Fruit fly (Drosophila melanogaster): ENCODE measurements around the gene CG32645.

DNA sequence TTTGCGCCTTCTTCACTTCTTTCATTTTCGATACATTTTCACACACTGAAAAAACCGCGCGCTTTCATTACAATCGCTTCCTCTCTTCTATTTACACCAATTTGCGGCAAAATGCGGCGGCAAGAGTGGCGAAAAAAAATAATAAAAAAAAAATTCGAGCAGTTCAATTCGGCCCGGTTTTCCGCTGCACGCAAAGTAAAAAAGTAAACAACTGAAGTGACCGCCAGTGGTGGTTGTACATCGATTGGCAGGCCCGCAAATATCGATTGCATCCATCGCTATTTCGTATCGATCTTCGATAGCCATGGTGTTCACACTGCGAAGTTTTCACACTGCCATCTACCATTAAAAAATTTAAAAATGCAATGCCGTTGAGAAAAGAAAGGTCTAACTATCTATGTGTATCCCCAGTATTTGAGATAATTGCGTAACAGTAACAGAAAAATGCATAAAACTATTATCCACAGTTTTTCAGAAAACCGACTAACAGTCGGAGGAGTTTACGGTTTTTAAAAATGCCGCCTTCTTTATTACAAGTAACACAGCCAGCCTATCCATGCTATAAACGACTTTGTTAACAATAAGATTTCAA is 26.7 kb upstream of the CG32645 start, which contains the start of gene Chpf:
- TF ChIP-seq toe (GFP tag; optimal IDR thresholded peaks at IDR 0.05) (no peak), bab1 (GFP tag; optimal IDR thresholded peaks at IDR 0.05) (no peak), Crg-1 (GFP tag; optimal IDR thresholded peaks at IDR 0.05) (no peak)

All from whole organism, adult.